Worm (Caenorhabditis elegans) whole organism, L3 larva: ENCODE data around the gene clec-261.

ENCODE experiments used
- R02D3.7 ChIP-seq: fragments of 150-350 bp; optimal IDR thresholded peaks from 2 replicates; lab custom pipeline; 2014; ENCODE audit warnings: missing biosample characterization, missing genetic modification characterization
- ZK546.5 ChIP-seq: sonication (generic microtip); optimal IDR thresholded peaks from 2 replicates; lab custom pipeline; 2017; ENCODE audit warnings: missing biosample characterization, missing genetic modification characterization
- aly-2 ChIP-seq: fragments of 150-350 bp; optimal IDR thresholded peaks from 2 replicates; lab custom pipeline; 2014; ENCODE audit warnings: missing biosample characterization, missing genetic modification characterization
- ama-1 ChIP-seq: fragments of 150-350 bp; optimal IDR thresholded peaks from 2 replicates; lab custom pipeline; 2018
- ceh-16 ChIP-seq: sonication (generic microtip); optimal IDR thresholded peaks from 2 replicates; lab custom pipeline; 2017; ENCODE audit warnings: missing biosample characterization, missing genetic modification characterization
- ceh-28 ChIP-seq: fragments of 150-350 bp; optimal IDR thresholded peaks from 2 replicates; lab custom pipeline; 2014; ENCODE audit warnings: missing biosample characterization, missing genetic modification reagents, missing genetic modification characterization
- ceh-82 ChIP-seq: fragments of 150-350 bp; optimal IDR thresholded peaks from 2 replicates; lab custom pipeline; 2014; ENCODE audit warnings: missing biosample characterization, missing genetic modification characterization
- ceh-9 ChIP-seq: sonication (generic microtip); optimal IDR thresholded peaks from 2 replicates; lab custom pipeline; 2018; ENCODE audit warnings: missing biosample characterization, missing genetic modification characterization
- daf-12 ChIP-seq: fragments of 150-350 bp; optimal IDR thresholded peaks from 2 replicates; lab custom pipeline; 2014; ENCODE audit warnings: missing biosample characterization, missing genetic modification reagents, missing genetic modification characterization
- egl-27 ChIP-seq: sonication (generic microtip); optimal IDR thresholded peaks from 4 replicates; lab custom pipeline; 2017; ENCODE audit warnings: missing biosample characterization, missing genetic modification reagents, missing genetic modification characterization
- egl-5 ChIP-seq: fragments of 150-350 bp; optimal IDR thresholded peaks from 2 replicates; lab custom pipeline; 2017; ENCODE audit warnings: missing biosample characterization, missing genetic modification reagents, missing genetic modification characterization, inconsistent platforms
- elt-2 ChIP-seq: sonication (generic microtip); optimal IDR thresholded peaks from 2 replicates; lab custom pipeline; 2016; ENCODE audit warnings: missing genetic modification reagents, mild to moderate bottlenecking, missing genetic modification characterization, missing compliant biosample characterization
- elt-3 ChIP-seq, 3 experiments: fragments of 150-350 bp in 1 of 3; sonication (generic microtip) in 2 of 3; optimal IDR thresholded peaks; 2 replicates in 2 of 3; 4 replicates in 1 of 3; lab custom pipeline; 2014 to 2017; ENCODE audit warnings: missing biosample characterization in 3 of 3, missing genetic modification characterization in 3 of 3
- eor-1 ChIP-seq, 2 experiments: fragments of 150-350 bp; optimal IDR thresholded peaks; 2 replicates each; lab custom pipeline; 2014 to 2018; ENCODE audit warnings: missing biosample characterization in 2 of 2, missing genetic modification characterization in 2 of 2
- fkh-10 ChIP-seq: sonication (generic microtip); optimal IDR thresholded peaks from 2 replicates; lab custom pipeline; 2017; ENCODE audit warnings: missing biosample characterization, missing genetic modification reagents, missing genetic modification characterization
- fkh-2 ChIP-seq: fragments of 150-350 bp; optimal IDR thresholded peaks from 2 replicates; lab custom pipeline; 2014; ENCODE audit warnings: missing biosample characterization, missing genetic modification reagents, missing genetic modification characterization
- fos-1 ChIP-seq: fragments of 150-350 bp; optimal IDR thresholded peaks from 2 replicates; lab custom pipeline; 2014; ENCODE audit warnings: missing biosample characterization, missing genetic modification characterization
- hmg-11 ChIP-seq: sonication (generic microtip); optimal IDR thresholded peaks from 2 replicates; lab custom pipeline; 2016; ENCODE audit warnings: missing genetic modification characterization, missing compliant biosample characterization
- jun-1 ChIP-seq: fragments of 150-350 bp; optimal IDR thresholded peaks from 2 replicates; lab custom pipeline; 2014; ENCODE audit warnings: missing biosample characterization, missing genetic modification reagents, missing genetic modification characterization
- lin-15B ChIP-seq: fragments of 150-350 bp; optimal IDR thresholded peaks from 2 replicates; lab custom pipeline; 2014; ENCODE audit warnings: missing biosample characterization, missing genetic modification characterization
- lin-39 ChIP-seq: fragments of 150-350 bp; optimal IDR thresholded peaks from 2 replicates; lab custom pipeline; 2018; ENCODE audit warnings: missing biosample characterization, missing genetic modification reagents, missing genetic modification characterization
- lsy-12 ChIP-seq: sonication (generic microtip); optimal IDR thresholded peaks from 2 replicates; lab custom pipeline; 2016; ENCODE audit warnings: mild to moderate bottlenecking, missing genetic modification characterization, missing compliant biosample characterization
- mdl-1 ChIP-seq: fragments of 150-350 bp; optimal IDR thresholded peaks from 2 replicates; lab custom pipeline; 2014; ENCODE audit warnings: missing biosample characterization, missing genetic modification characterization
- mml-1 ChIP-seq: fragments of 150-350 bp; sonication (generic microtip); optimal IDR thresholded peaks from 3 replicates; lab custom pipeline; 2014; ENCODE audit warnings: missing biosample characterization, missing genetic modification characterization
- nfya-1 ChIP-seq: sonication (generic microtip); optimal IDR thresholded peaks from 2 replicates; lab custom pipeline; 2017; ENCODE audit warnings: missing genetic modification characterization, mild to moderate bottlenecking, missing compliant biosample characterization, antibody characterized with exemption, moderate library complexity; ENCODE audit not compliant: insufficient read depth
- nhr-11 ChIP-seq: fragments of 150-350 bp; optimal IDR thresholded peaks from 2 replicates; lab custom pipeline; 2014; ENCODE audit warnings: missing biosample characterization, missing genetic modification characterization
- nhr-23 ChIP-seq: fragments of 150-350 bp; optimal IDR thresholded peaks from 2 replicates; lab custom pipeline; 2014; ENCODE audit warnings: missing biosample characterization, missing genetic modification reagents, missing genetic modification characterization
- nhr-237 ChIP-seq: fragments of 150-350 bp; optimal IDR thresholded peaks from 2 replicates; lab custom pipeline; 2014; ENCODE audit warnings: missing biosample characterization, missing genetic modification characterization
- nhr-25 ChIP-seq: sonication (generic microtip); optimal IDR thresholded peaks from 2 replicates; lab custom pipeline; 2017; ENCODE audit warnings: missing biosample characterization, missing genetic modification characterization
- nhr-43 ChIP-seq: sonication (generic microtip); optimal IDR thresholded peaks from 2 replicates; lab custom pipeline; 2016; ENCODE audit warnings: mild to moderate bottlenecking, missing genetic modification characterization, missing compliant biosample characterization; ENCODE audit not compliant: poor library complexity, severe bottlenecking
- nhr-67 ChIP-seq: fragments of 150-350 bp; optimal IDR thresholded peaks from 2 replicates; lab custom pipeline; 2014; ENCODE audit warnings: missing biosample characterization, missing genetic modification characterization
- nhr-76 ChIP-seq: fragments of 150-350 bp; sonication (generic microtip); optimal IDR thresholded peaks from 5 replicates; lab custom pipeline; 2014; ENCODE audit warnings: missing biosample characterization, missing genetic modification characterization
- nhr-77 ChIP-seq: fragments of 150-350 bp; optimal IDR thresholded peaks from 2 replicates; lab custom pipeline; 2014; ENCODE audit warnings: missing biosample characterization, missing genetic modification characterization
- pha-4 ChIP-seq: fragments of 150-350 bp; optimal IDR thresholded peaks from 2 replicates; lab custom pipeline; 2014; ENCODE audit warnings: missing biosample characterization, missing genetic modification reagents, missing genetic modification characterization
- pqm-1 ChIP-seq: fragments of 150-350 bp; optimal IDR thresholded peaks from 2 replicates; lab custom pipeline; 2017; ENCODE audit warnings: missing biosample characterization, missing genetic modification characterization, inconsistent platforms
- sea-2 ChIP-seq: fragments of 150-350 bp; sonication (generic microtip); optimal IDR thresholded peaks from 4 replicates; lab custom pipeline; 2014; ENCODE audit warnings: missing biosample characterization, missing genetic modification reagents, missing genetic modification characterization
- skn-1 ChIP-seq: fragments of 150-350 bp; optimal IDR thresholded peaks from 2 replicates; lab custom pipeline; 2014; ENCODE audit warnings: missing biosample characterization, missing genetic modification characterization
- snpc-4 ChIP-seq: fragments of 150-350 bp; optimal IDR thresholded peaks from 2 replicates; lab custom pipeline; 2014; ENCODE audit warnings: missing biosample characterization, missing genetic modification characterization
- tbx-2 ChIP-seq: sonication (generic microtip); optimal IDR thresholded peaks from 2 replicates; lab custom pipeline; 2016; ENCODE audit warnings: mild to moderate bottlenecking, missing genetic modification characterization, missing compliant biosample characterization
- unc-39 ChIP-seq: sonication (generic microtip); optimal IDR thresholded peaks from 4 replicates; lab custom pipeline; 2017; ENCODE audit warnings: missing biosample characterization, missing genetic modification characterization
- unc-62 ChIP-seq: fragments of 150-350 bp; sonication (generic microtip); optimal IDR thresholded peaks from 4 replicates; lab custom pipeline; 2014; ENCODE audit warnings: missing biosample characterization, missing genetic modification reagents, missing genetic modification characterization
- zag-1 ChIP-seq: fragments of 150-350 bp; optimal IDR thresholded peaks from 2 replicates; lab custom pipeline; 2014; ENCODE audit warnings: missing biosample characterization, missing genetic modification characterization
- ztf-11 ChIP-seq: fragments of 150-350 bp; optimal IDR thresholded peaks from 2 replicates; lab custom pipeline; 2014; ENCODE audit warnings: missing biosample characterization, missing genetic modification characterization

Gene clec-261

ce11 chrV:20279811-20280317 is 14.4 kb downstream of the clec-261 start, which contains the start of gene pqn-94:
Gene pqn-94, minus strand, starts transcription at chrV:20279861.
- TF ChIP-seq pha-4 (tag; lab: Kevin White, UChicago) = peak; percentile 75
- no peak for TF ChIP-seq eor-1 (tag; optimal IDR thresholded peaks at IDR 0.05; lab: Kevin White, UChicago)
- TF ChIP-seq, all 47 proteins: peak for 1

DNA sequence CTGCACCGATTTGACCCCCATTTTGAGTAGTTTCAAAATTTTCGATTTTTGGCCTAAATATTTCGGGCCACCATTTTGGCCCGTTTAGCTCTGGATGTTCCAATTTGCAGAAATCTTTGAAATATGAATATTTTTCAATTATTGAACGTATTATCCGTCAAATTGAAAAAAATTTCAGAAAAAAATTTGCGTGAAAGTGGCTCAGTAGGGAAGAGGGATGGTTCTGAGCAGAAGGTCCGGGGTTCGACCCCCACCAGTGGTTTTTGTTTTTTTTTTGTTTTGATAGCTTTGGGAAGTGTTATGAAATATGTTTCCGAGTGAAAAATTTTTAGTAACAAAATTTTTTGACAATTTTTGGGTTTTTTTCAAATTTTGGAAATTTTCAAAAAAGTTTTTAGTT is 15.0 kb downstream of the clec-261 start:
- TF ChIP-seq ceh-82 (tag; lab: Kevin White, UChicago) (no peak), eor-1 (tag; optimal IDR thresholded peaks at IDR 0.05; lab: Kevin White, UChicago) (no peak), ama-1 (lab: Kevin White, UChicago) (no peak), ceh-28 (tag; lab: Kevin White, UChicago) (no peak), nhr-43 (tag; lab: Kevin White, UChicago) (no peak), nhr-23 (no peak), ceh-9 (tag; lab: Kevin White, UChicago) (no peak), egl-5 (no peak), unc-62 (GFP tag; lab: Kevin White, UChicago) (no peak), unc-39 (no peak), ztf-11 (tag; lab: Kevin White, UChicago) (no peak)

- TF ChIP-seq lsy-12 (tag; lab: Kevin White, UChicago) (no peak), nhr-23 (no peak), nhr-11 (tag; lab: Kevin White, UChicago) (no peak), nhr-43 (tag; lab: Kevin White, UChicago) (no peak), R02D3.7 (tag; lab: Kevin White, UChicago) (no peak), nfya-1 (tag; lab: Kevin White, UChicago) (no peak), eor-1 (tag; optimal IDR thresholded peaks at IDR 0.05; lab: Kevin White, UChicago) (no peak), egl-27 (tag; lab: Kevin White, UChicago) (no peak), ceh-82 (tag; lab: Kevin White, UChicago) (no peak), fos-1 (tag; lab: Kevin White, UChicago) (no peak), ZK546.5 (tag; lab: Kevin White, UChicago) (no peak), egl-5 (no peak), hmg-11 (tag; lab: Kevin White, UChicago) (no peak), unc-62 (GFP tag; lab: Kevin White, UChicago) (no peak), pha-4 (tag; lab: Kevin White, UChicago) (no peak), mml-1 (no peak), fkh-2 (tag; lab: Kevin White, UChicago) (no peak)
Measured at ce11 chrV:20276923-20277322, 17.4 kb downstream of the clec-261 start.

ce11 chrV:20269661-20270137 is 24.6 kb downstream of the clec-261 start, which contains the start of the genes prmt-1 and cdkr-3:
Gene prmt-1, minus strand, starts transcription at chrV:20269711.
Gene cdkr-3, plus strand, starts transcription at chrV:20270107.
- TF ChIP-seq ceh-16 (tag; lab: Kevin White, UChicago) (no peak), aly-2 (no peak), ceh-9 (tag; lab: Kevin White, UChicago) (no peak), mml-1 (no peak), sea-2 (GFP tag; lab: Kevin White, UChicago) (no peak), lsy-12 (tag; lab: Kevin White, UChicago) (no peak), nfya-1 (tag; lab: Kevin White, UChicago) (peak; percentile 65), pqm-1 (tag; lab: Kevin White, UChicago) (peak; percentile 12), lin-39 (tag; lab: Kevin White, UChicago) (peak; percentile 53), skn-1 (tag; lab: Kevin White, UChicago) (no peak), mdl-1 (tag; lab: Kevin White, UChicago) (no peak), elt-2 (no peak), zag-1 (tag; lab: Kevin White, UChicago) (no peak), nhr-77 (tag; lab: Kevin White, UChicago) (no peak), ceh-28 (tag; lab: Kevin White, UChicago) (no peak), nhr-25 (tag; lab: Kevin White, UChicago) (no peak), fkh-10 (GFP tag; lab: Kevin White, UChicago) (peak; percentile 7), snpc-4 (tag; lab: Kevin White, UChicago) (peak; percentile 15), nhr-67 (tag; lab: Kevin White, UChicago) (no peak), nhr-11 (tag; lab: Kevin White, UChicago) (no peak), nhr-43 (tag; lab: Kevin White, UChicago) (no peak), jun-1 (tag; lab: Kevin White, UChicago) (no peak), nhr-23 (peak; percentile 18), ceh-82 (tag; lab: Kevin White, UChicago) (no peak), pha-4 (tag; lab: Kevin White, UChicago) (peak; percentile 75), lin-15B (tag; lab: Kevin White, UChicago) (peak; percentile 77), ztf-11 (tag; lab: Kevin White, UChicago) (no peak), egl-5 (peak; percentile 29), hmg-11 (tag; lab: Kevin White, UChicago) (no peak), elt-3 (tag; optimal IDR thresholded peaks at IDR 0.05; lab: Kevin White, UChicago) (no peak), nhr-76 (no peak), egl-27 (tag; lab: Kevin White, UChicago) (no peak), unc-62 (GFP tag; lab: Kevin White, UChicago) (no peak), nhr-237 (tag; lab: Kevin White, UChicago) (no peak), tbx-2 (no peak), R02D3.7 (tag; lab: Kevin White, UChicago) (peak; percentile 87), daf-12 (no peak)
